Fruit fly (Drosophila melanogaster) whole organism, embryonic: ENCODE data around the gene KP78b.

Experiments used
- CG12659 ChIP-seq: fragments of 200-800 bp; sonication (Bioruptor generic); optimal IDR thresholded peaks from 3 replicates; lab custom pipeline; 2017; ENCODE audit warnings: mild to moderate bottlenecking, missing biosample characterization, missing genetic modification reagents, missing genetic modification characterization
- CG13624 ChIP-seq: fragments of 200-800 bp; sonication (Bioruptor generic); optimal IDR thresholded peaks from 2 replicates; lab custom pipeline; 2016; ENCODE audit warnings: missing biosample characterization, missing genetic modification characterization
- CG18011 ChIP-seq: fragments of 200-800 bp; sonication (Bioruptor generic); optimal IDR thresholded peaks from 2 replicates; lab custom pipeline; 2017; ENCODE audit warnings: missing biosample characterization, missing genetic modification characterization, mild to moderate bottlenecking, moderate library complexity, missing genotype
- CG2129 ChIP-seq: fragments of 200-800 bp; sonication (Bioruptor generic); IDR thresholded peaks from 2 replicates; pipeline ENCODE4 v1.3.6; 2022; ENCODE audit warnings: missing biosample characterization, missing genetic modification characterization; ENCODE audit not compliant: partially characterized antibody
- D19B ChIP-seq: fragments of 200-800 bp; sonication (Bioruptor generic); optimal IDR thresholded peaks from 2 replicates; lab custom pipeline; 2017; ENCODE audit warnings: missing biosample characterization, mild to moderate bottlenecking, missing genetic modification characterization
- Gsc ChIP-seq: fragments of 200-800 bp; sonication (Bioruptor generic); IDR thresholded peaks from 2 replicates; pipeline ENCODE4 v1.3.6; 2022; ENCODE audit warnings: missing biosample characterization, missing genetic modification characterization
- bowl ChIP-seq: fragments of 200-800 bp; sonication (Bioruptor generic); IDR thresholded peaks from 2 replicates; pipeline ENCODE4 v1.3.6; 2022; ENCODE audit warnings: missing biosample characterization, missing genetic modification characterization
- fru ChIP-seq: fragments of >200 bp; optimal IDR thresholded peaks from 2 replicates; lab custom pipeline; 2017
- repo ChIP-seq: fragments of 200-800 bp; sonication (Bioruptor generic); optimal IDR thresholded peaks from 2 replicates; lab custom pipeline; 2016; ENCODE audit warnings: missing biosample characterization, missing genetic modification characterization

DNA sequence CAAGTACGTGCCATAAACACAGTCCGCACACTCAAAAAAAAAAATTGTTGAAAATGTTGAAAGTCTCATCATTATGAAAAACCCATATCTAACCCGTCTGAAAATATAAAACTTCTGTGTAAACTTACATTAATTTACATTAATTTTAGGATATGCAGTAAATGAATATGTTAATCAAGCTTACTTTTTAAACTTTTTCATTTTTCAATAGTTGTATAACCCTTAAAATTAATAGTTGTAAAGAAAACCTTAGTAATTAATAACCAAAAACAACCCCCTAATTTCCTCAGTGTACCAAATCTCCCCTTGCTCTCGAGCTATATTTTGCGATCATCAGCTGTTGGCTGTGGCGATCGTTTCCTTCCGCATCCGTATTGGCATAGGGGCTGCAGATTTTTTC is 15.8 kb upstream of the KP78b start:
- TF ChIP-seq CG2129 (no peak), repo (no peak), D19B (GFP tag; lab: Kevin White, UChicago) (no peak), CG12659 (no peak), CG18011 (GFP tag; lab: Kevin White, UChicago) (no peak), bowl (GFP tag; lab: Robert Waterston, UW) (no peak), fru (lab: Kevin White, UChicago) (no peak), CG13624 (GFP tag; lab: Kevin White, UChicago) (no peak), Gsc (no peak)
